Worm (Caenorhabditis elegans): ENCODE measurements around the gene cct-3.
"Not testable (repeated sequence)": the region's sequence is repeated elsewhere in the genome, so short reads cannot be mapped to it uniquely, and the experiment has no call there.

cct-3 gene

ce11 chrII:2219880-2220279 lies 13.5 kb upstream of the cct-3 start, which contains the start of gene Y59C2A.3 (continued):
- TF ChIP-seq ref-2 (tag; optimal IDR thresholded peaks at IDR 0.05) (peak; percentile 48), hlh-13 (GFP tag; optimal IDR thresholded peaks at IDR 0.05) (no peak), ceh-18 (tag; optimal IDR thresholded peaks at IDR 0.05) (peak; percentile 20), ahr-1 (tag; optimal IDR thresholded peaks at IDR 0.05) (no peak), unc-3 (GFP tag; conservative IDR thresholded peaks at IDR 0.05) (no peak), unc-3 (tag; optimal IDR thresholded peaks at IDR 0.05) (no peak), odd-2 (tag; optimal IDR thresholded peaks at IDR 0.05) (no peak), ztf-16 (tag; optimal IDR thresholded peaks at IDR 0.05) (no peak), rnt-1 (tag; optimal IDR thresholded peaks at IDR 0.05) (peak; percentile 47), elt-2 (tag; optimal IDR thresholded peaks at IDR 0.05) (no peak), C08G9.2 (tag; optimal IDR thresholded peaks at IDR 0.05) (peak; percentile 2), ceh-30 (tag; optimal IDR thresholded peaks at IDR 0.05) (no peak), che-1 (tag; optimal IDR thresholded peaks at IDR 0.05) (no peak), pha-2 (tag; optimal IDR thresholded peaks at IDR 0.05) (no peak), nhr-232 (tag; optimal IDR thresholded peaks at IDR 0.05) (no peak), tbx-7 (tag; optimal IDR thresholded peaks at IDR 0.05) (no peak)

ce11 chrII:2221196-2221896 lies 12.0 kb upstream of the cct-3 start:
- no peak for TF ChIP-seq hlh-6 (tag; optimal IDR thresholded peaks at IDR 0.05)
- TF ChIP-seq ceh-30 (tag; optimal IDR thresholded peaks at IDR 0.05) = peak; percentile 100

ce11 chrII:2223467-2223866 lies 9.9 kb upstream of the cct-3 start, which contains the start of gene cbs-2:
Gene cbs-2, minus strand, starts transcription at chrII:2223567.
- no peak for TF ChIP-seq ceh-34 (tag; optimal IDR thresholded peaks at IDR 0.05)
- TF ChIP-seq hlh-13 (GFP tag; optimal IDR thresholded peaks at IDR 0.05) = no peak
- TF ChIP-seq lim-6 (tag; optimal IDR thresholded peaks at IDR 0.05) = no peak
- TF ChIP-seq pha-4 (tag; optimal IDR thresholded peaks at IDR 0.05) = no peak
- TF ChIP-seq C08G9.2 (tag; optimal IDR thresholded peaks at IDR 0.05) = no peak

- TF ChIP-seq lim-6 (tag; optimal IDR thresholded peaks at IDR 0.05) = no peak
- no peak for TF ChIP-seq dmd-4 (tag; optimal IDR thresholded peaks at IDR 0.05; ENCODE audit: borderline replicate concordance)
- TF ChIP-seq ahr-1 (tag; optimal IDR thresholded peaks at IDR 0.05) = no peak
- no peak for TF ChIP-seq che-1 (tag; optimal IDR thresholded peaks at IDR 0.05)
Observed at ce11 chrII:2225608-2226007, 7.7 kb upstream of the cct-3 start, which contains the start of gene F54A3.5. Gene F54A3.5, minus strand, starts transcription at chrII:2225708.

ce11 chrII:2230368-2230767 lies 3.0 kb upstream of the cct-3 start:
- TF ChIP-seq hlh-8 (tag; optimal IDR thresholded peaks at IDR 0.05) (no peak), C38D4.7 (GFP tag; optimal IDR thresholded peaks at IDR 0.05) (no peak), sox-4 (tag; optimal IDR thresholded peaks at IDR 0.05) (no peak), tbx-7 (tag; optimal IDR thresholded peaks at IDR 0.05) (no peak), hlh-30 (tag; optimal IDR thresholded peaks at IDR 0.05; ENCODE audit: insufficient read depth) (no peak), ceh-22 (tag; optimal IDR thresholded peaks at IDR 0.05) (no peak), pat-9 (tag; optimal IDR thresholded peaks at IDR 0.05) (no peak), C08G9.2 (tag; optimal IDR thresholded peaks at IDR 0.05) (no peak), fkh-6 (tag; optimal IDR thresholded peaks at IDR 0.05) (no peak), pax-1 (tag; optimal IDR thresholded peaks at IDR 0.05) (no peak), unc-55 (GFP tag; optimal IDR thresholded peaks at IDR 0.05) (no peak), eyg-1 (tag; optimal IDR thresholded peaks at IDR 0.05) (no peak), npax-4 (tag; optimal IDR thresholded peaks at IDR 0.05) (no peak)

ce11 chrII:2232429-2232828 lies 911 bp upstream of the cct-3 start, which contains the start of gene F54A3.6:
Gene F54A3.6, minus strand, starts transcription at chrII:2232470.
- TF ChIP-seq ztf-16, tbx-7, pat-9 (tag; optimal IDR thresholded peaks at IDR 0.05): not testable (repeated sequence)

Data from whole organism, late embryonic.